Worm (Caenorhabditis elegans) whole organism, early embryonic: ENCODE results near the gene R06F6.8.

Experiments
- B0310.2 ChIP-seq: sonication (generic microtip); optimal IDR thresholded peaks from 2 replicates; lab custom pipeline; 2016; ENCODE audit warnings: mild to moderate bottlenecking, missing genetic modification characterization, missing compliant biosample characterization
- ama-1 ChIP-seq: fragments of 150-350 bp; optimal IDR thresholded peaks from 2 replicates; lab custom pipeline; 2014
- ceh-13 ChIP-seq: fragments of 200-800 bp; sonication (Bioruptor generic); optimal IDR thresholded peaks from 2 replicates; lab custom pipeline; 2018; ENCODE audit warnings: mild to moderate bottlenecking, missing genetic modification characterization, missing compliant biosample characterization
- ceh-36 ChIP-seq: sonication (generic microtip); optimal IDR thresholded peaks from 2 replicates; lab custom pipeline; 2016; ENCODE audit warnings: missing genetic modification characterization, inconsistent platforms, missing compliant biosample characterization
- ets-7 ChIP-seq: sonication (generic microtip); optimal IDR thresholded peaks from 2 replicates; lab custom pipeline; 2016; ENCODE audit warnings: missing genotype, missing genetic modification characterization, missing compliant biosample characterization
- flt-1 ChIP-seq: fragments of 200-800 bp; sonication (Bioruptor generic); IDR thresholded peaks from 2 replicates; pipeline ENCODE4 v1.3.6; 2022; ENCODE audit warnings: missing genetic modification characterization, missing compliant biosample characterization
- hnd-1 ChIP-seq: sonication (generic microtip); optimal IDR thresholded peaks from 2 replicates; lab custom pipeline; 2016; ENCODE audit warnings: missing genetic modification characterization, missing compliant biosample characterization
- sea-1 ChIP-seq: fragments of 200-800 bp; sonication (Bioruptor generic); conservative IDR thresholded peaks from 2 replicates; pipeline ENCODE4 v1.3.6; 2022; ENCODE audit warnings: missing genetic modification characterization, missing compliant biosample characterization
- tbx-11 ChIP-seq: fragments of 200-800 bp; sonication (Bioruptor generic); IDR thresholded peaks from 2 replicates; pipeline ENCODE4 v1.3.6; 2022; ENCODE audit warnings: missing genetic modification characterization, missing compliant biosample characterization
- tra-4 ChIP-seq: sonication (generic microtip); optimal IDR thresholded peaks from 2 replicates; lab custom pipeline; 2017; ENCODE audit warnings: missing genetic modification characterization, missing compliant biosample characterization

- no peak for TF ChIP-seq tra-4 (tag; lab: Kevin White, UChicago)
- no peak for TF ChIP-seq ama-1
- no peak for TF ChIP-seq ceh-36
- TF ChIP-seq ceh-13 (GFP tag; lab: Kevin White, UChicago), result no peak
- TF ChIP-seq B0310.2 (tag; lab: Kevin White, UChicago), result no peak
- TF ChIP-seq sea-1 (GFP tag; lab: Robert Waterston, UW), result no peak
- TF ChIP-seq ets-7 (tag; lab: Kevin White, UChicago), result no peak
- TF ChIP-seq flt-1 (GFP tag; lab: Robert Waterston, UW), result no peak
- no peak for TF ChIP-seq hnd-1 (tag; lab: Kevin White, UChicago)
- TF ChIP-seq tbx-11 (GFP tag; lab: Robert Waterston, UW), result no peak
Observed at ce11 chrII:10851110-10851509, 31.3 kb upstream of the R06F6.8 start.
